Fruit fly (Drosophila melanogaster) whole organism, embryonic: ENCODE measurements around the gene CG10376.

Experiments used
- ATbp ChIP-seq: fragments of 200-800 bp; sonication (Bioruptor generic); optimal IDR thresholded peaks from 2 replicates; lab custom pipeline; 2017; ENCODE audit warnings: missing biosample characterization, mild to moderate bottlenecking, missing genetic modification characterization, missing genetic modification reagents
- Atf6 ChIP-seq: fragments of 200-800 bp; sonication (Bioruptor generic); IDR thresholded peaks from 2 replicates; pipeline ENCODE4 v1.3.6; 2022; ENCODE audit warnings: missing biosample characterization, missing genetic modification characterization
- BEAF-32 ChIP-seq: fragments of 200-800 bp; sonication (Bioruptor generic); optimal IDR thresholded peaks from 3 replicates; lab custom pipeline; 2017; ENCODE audit warnings: missing biosample characterization, missing genetic modification characterization, mild to moderate bottlenecking, moderate library complexity, missing genetic modification reagents
- Blimp-1 ChIP-seq: fragments of 200-800 bp; sonication (Bioruptor generic); optimal IDR thresholded peaks from 3 replicates; lab custom pipeline; 2018; ENCODE audit warnings: missing biosample characterization, missing genetic modification characterization, mild to moderate bottlenecking, moderate library complexity, missing genetic modification reagents
- CG11456 ChIP-seq: fragments of 200-800 bp; sonication (Bioruptor generic); IDR thresholded peaks from 3 replicates; pipeline ENCODE4 v1.3.6; 2022; ENCODE audit warnings: missing biosample characterization, missing genetic modification characterization
- CG11723 ChIP-seq: fragments of 200-800 bp; sonication (Bioruptor generic); optimal IDR thresholded peaks from 2 replicates; lab custom pipeline; 2017; ENCODE audit warnings: missing biosample characterization, mild to moderate bottlenecking, missing genetic modification characterization
- CG12071 ChIP-seq: fragments of 200-800 bp; sonication (Bioruptor generic); optimal IDR thresholded peaks from 3 replicates; lab custom pipeline; 2018; ENCODE audit warnings: missing biosample characterization, mild to moderate bottlenecking, missing genetic modification characterization
- CG12299 ChIP-seq: fragments of 200-800 bp; sonication (Bioruptor generic); optimal IDR thresholded peaks from 2 replicates; lab custom pipeline; 2018; ENCODE audit warnings: missing biosample characterization, mild to moderate bottlenecking, missing genetic modification characterization
- CG14014 ChIP-seq: fragments of 200-800 bp; sonication (Bioruptor generic); IDR thresholded peaks from 2 replicates; pipeline ENCODE4 v1.3.6; 2022; ENCODE audit warnings: missing biosample characterization, missing genetic modification characterization
- CG1529 ChIP-seq: fragments of 200-800 bp; sonication (Bioruptor generic); optimal IDR thresholded peaks from 3 replicates; lab custom pipeline; 2018; ENCODE audit warnings: missing biosample characterization, missing genetic modification characterization
- CG15601 ChIP-seq: fragments of 200-800 bp; sonication (Bioruptor generic); optimal IDR thresholded peaks from 3 replicates; lab custom pipeline; 2019; ENCODE audit warnings: missing biosample characterization, mild to moderate bottlenecking, missing genetic modification characterization, moderate library complexity
- CG17359 ChIP-seq: fragments of 200-800 bp; sonication (Bioruptor generic); optimal IDR thresholded peaks from 3 replicates; lab custom pipeline; 2018; ENCODE audit warnings: missing biosample characterization, mild to moderate bottlenecking, missing genetic modification characterization, moderate library complexity
- CG17385 ChIP-seq: fragments of 200-800 bp; sonication (Bioruptor generic); optimal IDR thresholded peaks from 3 replicates; lab custom pipeline; 2018; ENCODE audit warnings: missing biosample characterization, mild to moderate bottlenecking, missing genetic modification characterization
- CG17912 ChIP-seq: fragments of 200-800 bp; sonication (Bioruptor generic); optimal IDR thresholded peaks from 2 replicates; lab custom pipeline; 2018; ENCODE audit warnings: missing biosample characterization, mild to moderate bottlenecking, missing genetic modification characterization
- CG18599 ChIP-seq: fragments of 200-800 bp; sonication (Bioruptor generic); optimal IDR thresholded peaks from 3 replicates; lab custom pipeline; 2017; ENCODE audit warnings: missing biosample characterization, missing genetic modification characterization, mild to moderate bottlenecking, moderate library complexity, missing genetic modification reagents
- CG3407 ChIP-seq: fragments of 200-800 bp; sonication (Bioruptor generic); optimal IDR thresholded peaks from 2 replicates; lab custom pipeline; 2018; ENCODE audit warnings: missing biosample characterization, mild to moderate bottlenecking, missing genetic modification characterization
- CG34422 ChIP-seq: fragments of 200-800 bp; sonication (Bioruptor generic); IDR thresholded peaks from 3 replicates; pipeline ENCODE4 v1.3.6; 2022; ENCODE audit warnings: missing biosample characterization, missing genetic modification characterization
- CG3847 ChIP-seq: fragments of 200-800 bp; sonication (Bioruptor generic); IDR thresholded peaks from 2 replicates; pipeline ENCODE4 v1.3.6; 2022; ENCODE audit warnings: missing biosample characterization, missing genetic modification characterization
- CG3995 ChIP-seq: fragments of 200-800 bp; sonication (Bioruptor generic); optimal IDR thresholded peaks from 3 replicates; lab custom pipeline; 2016; ENCODE audit warnings: missing biosample characterization, missing genetic modification characterization
- CG4854 ChIP-seq: fragments of 200-800 bp; sonication (Bioruptor generic); optimal IDR thresholded peaks from 2 replicates; lab custom pipeline; 2016; ENCODE audit warnings: missing biosample characterization, missing genetic modification characterization, inconsistent platforms
- CG5953 ChIP-seq: fragments of 200-800 bp; sonication (Bioruptor generic); IDR thresholded peaks from 2 replicates; pipeline ENCODE4 v1.3.6; 2022; ENCODE audit warnings: missing biosample characterization, missing genetic modification characterization
- CG6689 ChIP-seq: fragments of 200-800 bp; sonication (Bioruptor generic); IDR thresholded peaks from 2 replicates; pipeline ENCODE4 v1.3.6; 2022; ENCODE audit warnings: missing biosample characterization, missing genetic modification characterization
- CG6813 ChIP-seq: fragments of 200-800 bp; sonication (Bioruptor generic); optimal IDR thresholded peaks from 2 replicates; lab custom pipeline; 2017; ENCODE audit warnings: missing biosample characterization, missing genetic modification characterization, mild to moderate bottlenecking, moderate library complexity, missing genetic modification reagents
- CG7372 ChIP-seq: fragments of 200-800 bp; sonication (Bioruptor generic); IDR thresholded peaks from 2 replicates; pipeline ENCODE4 v1.3.6; 2022; ENCODE audit warnings: missing biosample characterization, missing genetic modification characterization
- CG7839 ChIP-seq: fragments of 200-800 bp; sonication (Bioruptor generic); optimal IDR thresholded peaks from 3 replicates; lab custom pipeline; 2018; ENCODE audit warnings: missing biosample characterization, mild to moderate bottlenecking, missing genetic modification characterization, moderate library complexity
- CG7963 ChIP-seq: fragments of 200-800 bp; sonication (Bioruptor generic); IDR thresholded peaks from 3 replicates; pipeline ENCODE4 v1.3.6; 2022; ENCODE audit warnings: missing biosample characterization, missing genetic modification characterization; ENCODE audit not compliant: partially characterized antibody
- HmgD ChIP-seq: fragments of 200-800 bp; sonication (Bioruptor generic); optimal IDR thresholded peaks from 3 replicates; lab custom pipeline; 2016; ENCODE audit warnings: missing biosample characterization, missing genetic modification characterization
- Mrtf ChIP-seq: fragments of 200-800 bp; sonication (Bioruptor generic); IDR thresholded peaks from 3 replicates; pipeline ENCODE4 v1.3.6; 2022; ENCODE audit warnings: missing biosample characterization, missing genetic modification characterization
- NC2β ChIP-seq: fragments of 200-800 bp; sonication (Bioruptor generic); optimal IDR thresholded peaks from 2 replicates; lab custom pipeline; 2016; ENCODE audit warnings: missing biosample characterization, missing genetic modification characterization
- Taf1 ChIP-seq: fragments of 200-800 bp; sonication (Bioruptor generic); IDR thresholded peaks from 2 replicates; pipeline ENCODE4 v1.3.6; 2022; ENCODE audit warnings: missing biosample characterization, missing genetic modification characterization
- Xbp1 ChIP-seq: fragments of 200-800 bp; sonication (Bioruptor generic); optimal IDR thresholded peaks from 3 replicates; lab custom pipeline; 2016; ENCODE audit warnings: missing biosample characterization, mild to moderate bottlenecking, missing genetic modification characterization
- Xrp1 ChIP-seq: fragments of 200-800 bp; sonication (Bioruptor generic); IDR thresholded peaks from 2 replicates; pipeline ENCODE4 v1.3.6; 2022; ENCODE audit warnings: missing biosample characterization, missing genetic modification characterization
- ara ChIP-seq: fragments of 200-800 bp; sonication (Bioruptor generic); IDR thresholded peaks from 2 replicates; pipeline ENCODE4 v1.3.6; 2022; ENCODE audit warnings: missing biosample characterization, missing genetic modification characterization
- az2 ChIP-seq: fragments of 200-800 bp; sonication (Bioruptor generic); optimal IDR thresholded peaks from 3 replicates; lab custom pipeline; 2016; ENCODE audit warnings: missing biosample characterization, missing genetic modification characterization
- croc ChIP-seq: fragments of 200-800 bp; sonication (Bioruptor generic); conservative IDR thresholded peaks from 3 replicates; pipeline ENCODE4 v1.3.6; 2022; ENCODE audit warnings: missing biosample characterization, missing genetic modification characterization
- cwo ChIP-seq: fragments of 200-800 bp; sonication (Bioruptor generic); optimal IDR thresholded peaks from 3 replicates; lab custom pipeline; 2017; ENCODE audit warnings: missing biosample characterization, missing genetic modification characterization, mild to moderate bottlenecking, moderate library complexity, missing genetic modification reagents
- dan ChIP-seq: fragments of 200-800 bp; sonication (Bioruptor generic); IDR thresholded peaks from 2 replicates; pipeline ENCODE4 v1.3.6; 2022; ENCODE audit warnings: missing biosample characterization, missing genetic modification characterization
- fd102C ChIP-seq: fragments of 200-800 bp; sonication (Bioruptor generic); optimal IDR thresholded peaks from 2 replicates; lab custom pipeline; 2018; ENCODE audit warnings: missing biosample characterization, mild to moderate bottlenecking, missing genetic modification characterization, moderate library complexity
- gem ChIP-seq: fragments of 200-800 bp; sonication (Bioruptor generic); optimal IDR thresholded peaks from 2 replicates; lab custom pipeline; 2019; ENCODE audit warnings: missing biosample characterization, mild to moderate bottlenecking, missing genetic modification characterization, moderate library complexity
- hkb ChIP-seq, 2 experiments: fragments of 200-800 bp in 1 of 2; fragments of >200 bp in 1 of 2; sonication (Bioruptor generic) in 1 of 2; IDR thresholded peaks in 1 of 2; optimal IDR thresholded peaks in 1 of 2; 2 replicates each; pipeline versions ENCODE4 v1.3.6 to Lab custom; 2017 to 2022; ENCODE audit warnings: missing biosample characterization in 1 of 2, missing genetic modification characterization in 1 of 2
- kni ChIP-seq: fragments of 200-800 bp; sonication (Bioruptor generic); optimal IDR thresholded peaks from 3 replicates; lab custom pipeline; 2017; ENCODE audit warnings: mild to moderate bottlenecking, missing biosample characterization, missing genetic modification reagents, missing genetic modification characterization
- nau ChIP-seq: fragments of 200-800 bp; sonication (Bioruptor generic); optimal IDR thresholded peaks from 3 replicates; lab custom pipeline; 2017; ENCODE audit warnings: missing biosample characterization, mild to moderate bottlenecking, missing genetic modification characterization, missing genetic modification reagents
- onecut ChIP-seq: fragments of 200-800 bp; sonication (Bioruptor generic); IDR thresholded peaks from 2 replicates; pipeline ENCODE4 v1.3.6; 2022; ENCODE audit warnings: missing biosample characterization, missing genetic modification characterization
- sna ChIP-seq: fragments of 200-800 bp; sonication (Bioruptor generic); IDR thresholded peaks from 2 replicates; pipeline ENCODE4 v1.3.6; 2022; ENCODE audit warnings: missing biosample characterization, missing genetic modification characterization; ENCODE audit not compliant: partially characterized antibody
- vvl ChIP-seq: fragments of 200-800 bp; sonication (Bioruptor generic); IDR thresholded peaks from 2 replicates; pipeline ENCODE4 v1.3.6; 2022; ENCODE audit warnings: missing biosample characterization, missing genetic modification characterization
- wor ChIP-seq: fragments of 200-800 bp; sonication (Bioruptor generic); IDR thresholded peaks from 2 replicates; pipeline ENCODE4 v1.3.6; 2022; ENCODE audit warnings: missing biosample characterization, missing genetic modification characterization
- zen ChIP-seq: fragments of 200-800 bp; sonication (Bioruptor generic); optimal IDR thresholded peaks from 3 replicates; lab custom pipeline; 2018; ENCODE audit warnings: missing biosample characterization, mild to moderate bottlenecking, missing genetic modification characterization, moderate library complexity
- zf30C ChIP-seq: fragments of 200-800 bp; sonication (Bioruptor generic); optimal IDR thresholded peaks from 3 replicates; lab custom pipeline; 2018; ENCODE audit warnings: missing biosample characterization, mild to moderate bottlenecking, missing genetic modification characterization

The CG10376 gene

DNA sequence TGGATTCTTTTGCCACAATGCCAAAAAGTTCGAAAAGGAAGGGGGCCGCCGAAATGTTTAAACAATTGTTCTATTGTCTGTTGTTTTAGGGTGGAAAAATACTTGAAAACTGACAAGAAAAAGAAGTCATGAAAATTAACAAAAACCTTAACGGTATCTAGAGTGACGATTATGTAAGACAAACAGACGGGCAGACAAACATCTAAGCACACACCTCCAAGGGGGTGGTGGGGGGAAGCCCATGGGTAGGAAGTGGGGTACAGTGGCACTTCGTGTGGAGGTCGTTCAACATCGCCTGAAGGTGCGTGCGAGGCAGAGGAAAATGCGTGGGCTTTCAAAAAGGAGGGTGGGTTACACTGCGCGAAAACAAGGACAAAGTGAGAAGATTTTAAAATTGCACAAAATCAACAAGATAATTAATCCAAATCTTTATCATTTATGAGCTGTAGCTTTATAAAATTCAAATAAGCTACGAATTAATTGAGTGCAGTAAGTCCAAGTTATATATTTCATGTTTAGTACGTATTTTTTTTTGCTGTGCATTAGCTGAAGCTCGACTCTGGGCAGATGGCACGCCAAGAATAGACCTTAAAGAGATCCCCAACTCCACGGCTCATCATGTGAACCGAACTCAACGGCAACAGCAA, 14.6 kb upstream of the CG10376 start (continued):
- TF ChIP-seq CG12071 (GFP tag; lab: Kevin White, UChicago) (peak; percentile 42), zen (no peak), Xbp1 (GFP tag; lab: Kevin White, UChicago) (peak; percentile 1), croc (GFP tag; lab: Robert Waterston, UW) (no peak), CG1529 (GFP tag; lab: Kevin White, UChicago) (peak; percentile 11), CG7372 (GFP tag; lab: Robert Waterston, UW) (no peak), CG17912 (no peak), az2 (GFP tag; lab: Kevin White, UChicago) (peak; percentile 1), CG11723 (GFP tag; lab: Kevin White, UChicago) (peak; percentile 6), CG3407 (GFP tag; lab: Kevin White, UChicago) (peak; percentile 31), Xrp1 (GFP tag; lab: Robert Waterston, UW) (peak; percentile 39; the same call in 1 of the 2 replicates), CG17359 (peak; percentile 18), NC2β (GFP tag; lab: Kevin White, UChicago) (no peak), CG6813 (GFP tag; lab: Kevin White, UChicago) (peak; percentile 51), Taf1 (GFP tag; lab: Robert Waterston, UW) (no peak), CG11456 (GFP tag; lab: Robert Waterston, UW) (peak; percentile 34; the same call in 1 of the 3 replicates), hkb (optimal IDR thresholded peaks at IDR 0.05; lab: Kevin White, UChicago) (no peak), hkb (GFP tag; IDR thresholded peaks at IDR 0.05; lab: Robert Waterston, UW) (0 out of 2 replicates have a peak, but pooled peaks have one; percentile 9), gem (tag; lab: Kevin White, UChicago) (peak; percentile 15), onecut (GFP tag; lab: Robert Waterston, UW) (0 out of 2 replicates have a peak, but pooled peaks have one; percentile 12), CG15601 (tag; lab: Kevin White, UChicago) (peak; percentile 8), CG3995 (GFP tag; lab: Kevin White, UChicago) (no peak), Mrtf (GFP tag; lab: Robert Waterston, UW) (no peak), CG12299 (tag; lab: Kevin White, UChicago) (no peak), CG34422 (GFP tag; lab: Robert Waterston, UW) (no peak), CG17385 (peak; percentile 5), ATbp (GFP tag; lab: Kevin White, UChicago) (peak; percentile 76), kni (GFP tag; lab: Kevin White, UChicago) (peak; percentile 36), HmgD (GFP tag; lab: Kevin White, UChicago) (no peak), CG18599 (peak; percentile 22), zf30C (GFP tag; lab: Kevin White, UChicago) (no peak), nau (GFP tag; lab: Kevin White, UChicago) (no peak), fd102C (GFP tag; lab: Kevin White, UChicago) (no peak), BEAF-32 (GFP tag; lab: Kevin White, UChicago) (no peak), CG7839 (tag; lab: Kevin White, UChicago) (no peak), cwo (peak; percentile 18), Blimp-1 (GFP tag; lab: Kevin White, UChicago) (peak; percentile 0), CG3847 (no peak), CG7963 (GFP tag; lab: Robert Waterston, UW) (no peak), CG14014 (GFP tag; lab: Robert Waterston, UW) (no peak; the same call in 1 of the 2 replicates), CG4854 (GFP tag; lab: Kevin White, UChicago) (no peak), dan (GFP tag; lab: Robert Waterston, UW) (no peak), wor (GFP tag; lab: Robert Waterston, UW) (no peak), vvl (peak; percentile 21; the same call in 1 of the 2 replicates), ara (GFP tag; lab: Robert Waterston, UW) (no peak), Atf6 (no peak), CG5953 (GFP tag; lab: Robert Waterston, UW) (no peak), CG6689 (GFP tag; lab: Robert Waterston, UW) (0 out of 2 replicates have a peak, but pooled peaks have one; percentile 24), sna (GFP tag; lab: Robert Waterston, UW) (no peak)
